Worm (Caenorhabditis elegans): Measurements from ENCODE around the gene ttc-36.

DNA sequence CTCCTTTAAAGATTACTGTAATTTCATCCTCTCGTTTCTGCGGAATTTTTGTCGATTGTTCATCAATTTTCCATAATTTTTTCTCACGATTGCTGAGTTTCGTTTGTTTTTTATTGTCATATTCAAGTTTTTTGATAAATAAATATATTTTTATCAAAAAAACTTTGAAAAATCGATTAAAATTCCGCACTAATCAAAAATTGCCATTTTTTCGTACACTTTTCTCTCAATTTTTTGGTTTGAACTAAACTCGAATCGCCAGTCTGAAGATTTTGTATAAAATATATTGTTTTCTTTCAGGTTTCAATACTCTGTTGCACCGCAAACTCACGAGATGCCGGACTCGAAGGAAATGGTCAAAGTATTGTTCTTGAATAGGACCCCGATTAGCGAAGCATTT, 10.8 kb downstream of the ttc-36 start, which contains the start of gene ogr-2:
- TF ChIP-seq med-1 (GFP tag; optimal IDR thresholded peaks at IDR 0.05; ENCODE audit: insufficient read depth) (no peak), flt-1 (GFP tag; IDR thresholded peaks at IDR 0.05) (no peak), ztf-29 (GFP tag; IDR thresholded peaks at IDR 0.05) (no peak), tab-1 (GFP tag; IDR thresholded peaks at IDR 0.05) (no peak)

Data from whole organism, midembryonic.